Worm (Caenorhabditis elegans): ENCODE data around the gene vha-15.

The vha-15 gene

ce11 chrX:2242568-2243185 is 5.0 kb downstream of the vha-15 start, which contains the start of gene rpl-11.2:
Gene rpl-11.2, minus strand, starts transcription at chrX:2242618.
- peak; percentile 87 for TF ChIP-seq egl-27 (tag; optimal IDR thresholded peaks at IDR 0.05)
- TF ChIP-seq lin-39 (tag; optimal IDR thresholded peaks at IDR 0.05): no peak
- peak; percentile 99 for TF ChIP-seq crh-2 (tag; optimal IDR thresholded peaks at IDR 0.05)
- TF ChIP-seq ceh-16 (tag; optimal IDR thresholded peaks at IDR 0.05): peak; percentile 96
- peak; percentile 98 for TF ChIP-seq sma-9 (GFP tag; optimal IDR thresholded peaks at IDR 0.05)
- TF ChIP-seq sma-9 (tag; optimal IDR thresholded peaks at IDR 0.05): no peak
- TF ChIP-seq nhr-6 (tag; optimal IDR thresholded peaks at IDR 0.05): peak; percentile 97
- peak; percentile 89 for TF ChIP-seq snpc-4 (tag; optimal IDR thresholded peaks at IDR 0.05)
- no peak for TF ChIP-seq nhr-11 (tag; optimal IDR thresholded peaks at IDR 0.05)
- TF ChIP-seq nhr-10 (tag; optimal IDR thresholded peaks at IDR 0.05): peak; percentile 84
- peak; percentile 97 for TF ChIP-seq F13H6.1 (tag; optimal IDR thresholded peaks at IDR 0.05)
- no peak for TF ChIP-seq alr-1 (tag; optimal IDR thresholded peaks at IDR 0.05)
- TF ChIP-seq sem-4 (tag; optimal IDR thresholded peaks at IDR 0.05): peak; percentile 99
- TF ChIP-seq mbf-1 (tag; optimal IDR thresholded peaks at IDR 0.05): no peak
- TF ChIP-seq fos-1 (tag; optimal IDR thresholded peaks at IDR 0.05): peak; percentile 97
- TF ChIP-seq ztf-1 (GFP tag; conservative IDR thresholded peaks at IDR 0.05): no peak
- TF ChIP-seq ama-1 (optimal IDR thresholded peaks at IDR 0.05): peak; percentile 84
- no peak for TF ChIP-seq elt-1 (tag; optimal IDR thresholded peaks at IDR 0.05)
- TF ChIP-seq nhr-129 (tag; optimal IDR thresholded peaks at IDR 0.05): peak; percentile 99
- peak; percentile 90 for TF ChIP-seq peb-1 (tag; optimal IDR thresholded peaks at IDR 0.05)
- peak; percentile 52 for TF ChIP-seq R02D3.7 (tag; optimal IDR thresholded peaks at IDR 0.05)
- peak; percentile 98 for TF ChIP-seq nhr-25 (tag; optimal IDR thresholded peaks at IDR 0.05)
- peak; percentile 94 for TF ChIP-seq ztf-4 (tag; optimal IDR thresholded peaks at IDR 0.05)
- peak; percentile 76 for TF ChIP-seq blmp-1 (tag; optimal IDR thresholded peaks at IDR 0.05; ENCODE audit: insufficient read depth)
- no peak for TF ChIP-seq nhr-12 (tag; optimal IDR thresholded peaks at IDR 0.05)
- TF ChIP-seq mdl-1 (tag; optimal IDR thresholded peaks at IDR 0.05): peak; percentile 62 to 77
- peak; percentile 97 for TF ChIP-seq lin-13 (GFP tag; optimal IDR thresholded peaks at IDR 0.05)
- peak; percentile 67 for TF ChIP-seq unc-62 (GFP tag; optimal IDR thresholded peaks at IDR 0.05)
- peak; percentile 47 for TF ChIP-seq ztf-11 (tag; optimal IDR thresholded peaks at IDR 0.05)
- peak; percentile 94 for TF ChIP-seq mab-5 (tag; optimal IDR thresholded peaks at IDR 0.05)
- peak; percentile 91 for TF ChIP-seq gmeb-1 (tag; optimal IDR thresholded peaks at IDR 0.05)
- TF ChIP-seq Y55F3AM.14 (GFP tag; optimal IDR thresholded peaks at IDR 0.05): peak; percentile 92
- TF ChIP-seq C34F6.9 (tag; optimal IDR thresholded peaks at IDR 0.05): peak; percentile 99
- TF ChIP-seq zag-1 (tag; optimal IDR thresholded peaks at IDR 0.05): peak; percentile 89
- no peak for TF ChIP-seq elt-3 (tag; optimal IDR thresholded peaks at IDR 0.05)
- peak; percentile 99 for TF ChIP-seq ZK546.5 (tag; optimal IDR thresholded peaks at IDR 0.05)
- peak; percentile 98 for TF ChIP-seq sma-3 (GFP tag; optimal IDR thresholded peaks at IDR 0.05)
- TF ChIP-seq nhr-23 (tag; optimal IDR thresholded peaks at IDR 0.05): no peak
- peak; percentile 86 for TF ChIP-seq ceh-82 (tag; optimal IDR thresholded peaks at IDR 0.05)
- TF ChIP-seq unc-39 (tag; optimal IDR thresholded peaks at IDR 0.05): no peak
- TF ChIP-seq unc-55 (GFP tag; optimal IDR thresholded peaks at IDR 0.05): peak; percentile 99
- peak; percentile 98 for TF ChIP-seq nhr-21 (tag; optimal IDR thresholded peaks at IDR 0.05)
- no peak for TF ChIP-seq dmd-4 (tag; optimal IDR thresholded peaks at IDR 0.05)
- TF ChIP-seq aly-2 (tag; optimal IDR thresholded peaks at IDR 0.05): no peak
- TF ChIP-seq skn-1 (tag; optimal IDR thresholded peaks at IDR 0.05): peak; percentile 83
- peak; percentile 88 for TF ChIP-seq nhr-77 (tag; optimal IDR thresholded peaks at IDR 0.05)
- peak; percentile 77 for TF ChIP-seq nhr-237 (tag; optimal IDR thresholded peaks at IDR 0.05)
- TF ChIP-seq lin-11 (tag; optimal IDR thresholded peaks at IDR 0.05): peak; percentile 99
- TF ChIP-seq lsy-2 (tag; optimal IDR thresholded peaks at IDR 0.05): peak; percentile 99 to 100
